Worm (Caenorhabditis elegans) whole organism, L2 larva: Measurements from ENCODE around the gene unc-58.
A peak's percentile ranks its signal among the peaks of the same experiment; 100 is the strongest.

Experiments
- C34F6.9 ChIP-seq: fragments of 150-350 bp; optimal IDR thresholded peaks from 2 replicates; lab custom pipeline; 2014; ENCODE audit warnings: missing biosample characterization, missing genetic modification characterization
- F13H6.1 ChIP-seq: sonication (generic microtip); optimal IDR thresholded peaks from 2 replicates; lab custom pipeline; 2016; ENCODE audit warnings: missing genetic modification characterization, missing compliant biosample characterization
- R02D3.7 ChIP-seq: fragments of 150-350 bp; optimal IDR thresholded peaks from 2 replicates; lab custom pipeline; 2014; ENCODE audit warnings: missing biosample characterization, missing genetic modification characterization
- Y55F3AM.14 ChIP-seq: fragments of 200-800 bp; sonication (Bioruptor generic); optimal IDR thresholded peaks from 2 replicates; lab custom pipeline; 2018; ENCODE audit warnings: mild to moderate bottlenecking, missing genetic modification characterization, missing compliant biosample characterization
- ZK546.5 ChIP-seq: sonication (generic microtip); optimal IDR thresholded peaks from 2 replicates; lab custom pipeline; 2017; ENCODE audit warnings: missing biosample characterization, missing genetic modification characterization
- alr-1 ChIP-seq: fragments of 150-350 bp; optimal IDR thresholded peaks from 2 replicates; lab custom pipeline; 2014; ENCODE audit warnings: missing biosample characterization, missing genetic modification characterization
- aly-2 ChIP-seq: fragments of 150-350 bp; optimal IDR thresholded peaks from 2 replicates; lab custom pipeline; 2014; ENCODE audit warnings: missing biosample characterization, missing genetic modification characterization
- ama-1 ChIP-seq: fragments of 150-350 bp; optimal IDR thresholded peaks from 2 replicates; lab custom pipeline; 2018; ENCODE audit warnings: inconsistent platforms
- ceh-16 ChIP-seq: fragments of 150-350 bp; optimal IDR thresholded peaks from 2 replicates; lab custom pipeline; 2014; ENCODE audit warnings: missing biosample characterization, missing genetic modification characterization
- crh-2 ChIP-seq: sonication (generic microtip); optimal IDR thresholded peaks from 2 replicates; lab custom pipeline; 2017; ENCODE audit warnings: missing biosample characterization, missing genetic modification characterization
- dmd-4 ChIP-seq: sonication (generic microtip); optimal IDR thresholded peaks from 2 replicates; lab custom pipeline; 2017; ENCODE audit warnings: missing biosample characterization, missing genetic modification characterization
- egl-27 ChIP-seq: sonication (generic microtip); optimal IDR thresholded peaks from 3 replicates; lab custom pipeline; 2017; ENCODE audit warnings: missing biosample characterization, missing genetic modification reagents, missing genetic modification characterization
- elt-1 ChIP-seq: fragments of 150-350 bp; optimal IDR thresholded peaks from 2 replicates; lab custom pipeline; 2014; ENCODE audit warnings: missing biosample characterization, missing genetic modification characterization
- elt-3 ChIP-seq: sonication (generic microtip); optimal IDR thresholded peaks from 2 replicates; lab custom pipeline; 2017; ENCODE audit warnings: missing biosample characterization, missing genetic modification characterization
- fos-1 ChIP-seq: fragments of 150-350 bp; optimal IDR thresholded peaks from 2 replicates; lab custom pipeline; 2014; ENCODE audit warnings: missing biosample characterization, missing genetic modification characterization
- gmeb-1 ChIP-seq: fragments of 150-350 bp; optimal IDR thresholded peaks from 2 replicates; lab custom pipeline; 2014; ENCODE audit warnings: missing biosample characterization, missing genetic modification characterization
- lin-11 ChIP-seq: fragments of 150-350 bp; sonication (generic microtip); optimal IDR thresholded peaks from 2 replicates; lab custom pipeline; 2014; ENCODE audit warnings: missing biosample characterization, missing genetic modification characterization, inconsistent platforms, mixed read lengths
- lin-13 ChIP-seq: fragments of 150-350 bp; optimal IDR thresholded peaks from 2 replicates; lab custom pipeline; 2014; ENCODE audit warnings: missing biosample characterization, missing genetic modification reagents, missing genetic modification characterization
- lin-39 ChIP-seq: fragments of 150-350 bp; optimal IDR thresholded peaks from 2 replicates; lab custom pipeline; 2014; ENCODE audit warnings: missing biosample characterization, missing genetic modification reagents, missing genetic modification characterization
- lsy-2 ChIP-seq, 2 experiments: fragments of 150-350 bp in 1 of 2; sonication (generic microtip) in 1 of 2; optimal IDR thresholded peaks; 2 replicates each; lab custom pipeline; 2014 to 2017; ENCODE audit warnings: missing biosample characterization in 2 of 2, missing genetic modification characterization in 2 of 2
- mbf-1 ChIP-seq: sonication (generic microtip); optimal IDR thresholded peaks from 2 replicates; lab custom pipeline; 2017; ENCODE audit warnings: missing biosample characterization, missing genetic modification characterization
- mdl-1 ChIP-seq, 2 experiments: fragments of 150-350 bp in 1 of 2; sonication (generic microtip) in 1 of 2; optimal IDR thresholded peaks; 2 replicates each; lab custom pipeline; 2017; ENCODE audit warnings: missing biosample characterization in 2 of 2, missing genetic modification characterization in 2 of 2
- nhr-10 ChIP-seq: sonication (generic microtip); optimal IDR thresholded peaks from 2 replicates; lab custom pipeline; 2017; ENCODE audit warnings: missing biosample characterization, missing genetic modification characterization
- nhr-11 ChIP-seq: fragments of 150-350 bp; optimal IDR thresholded peaks from 2 replicates; lab custom pipeline; 2014; ENCODE audit warnings: missing biosample characterization, missing genetic modification characterization
- nhr-12 ChIP-seq: fragments of 150-350 bp; optimal IDR thresholded peaks from 2 replicates; lab custom pipeline; 2014; ENCODE audit warnings: missing biosample characterization, missing genetic modification characterization
- nhr-129 ChIP-seq: fragments of 150-350 bp; optimal IDR thresholded peaks from 2 replicates; lab custom pipeline; 2014; ENCODE audit warnings: missing biosample characterization, missing genetic modification characterization
- nhr-21 ChIP-seq: fragments of 150-350 bp; optimal IDR thresholded peaks from 2 replicates; lab custom pipeline; 2014; ENCODE audit warnings: missing biosample characterization, missing genetic modification characterization
- nhr-23 ChIP-seq: fragments of 150-350 bp; optimal IDR thresholded peaks from 2 replicates; lab custom pipeline; 2014; ENCODE audit warnings: missing biosample characterization, missing genetic modification reagents, missing genetic modification characterization
- nhr-237 ChIP-seq: fragments of 150-350 bp; optimal IDR thresholded peaks from 2 replicates; lab custom pipeline; 2014; ENCODE audit warnings: missing biosample characterization, missing genetic modification characterization
- nhr-25 ChIP-seq: fragments of 150-350 bp; sonication (generic microtip); optimal IDR thresholded peaks from 3 replicates; lab custom pipeline; 2014; ENCODE audit warnings: missing biosample characterization, missing genetic modification characterization
- nhr-6 ChIP-seq: fragments of 150-350 bp; optimal IDR thresholded peaks from 2 replicates; lab custom pipeline; 2014; ENCODE audit warnings: missing biosample characterization, missing genetic modification characterization
- nhr-77 ChIP-seq: fragments of 150-350 bp; optimal IDR thresholded peaks from 2 replicates; lab custom pipeline; 2014; ENCODE audit warnings: missing biosample characterization, missing genetic modification characterization
- peb-1 ChIP-seq: fragments of 150-350 bp; optimal IDR thresholded peaks from 2 replicates; lab custom pipeline; 2014; ENCODE audit warnings: missing biosample characterization, missing genetic modification characterization
- sem-4 ChIP-seq: fragments of 150-350 bp; optimal IDR thresholded peaks from 2 replicates; lab custom pipeline; 2014; ENCODE audit warnings: missing biosample characterization, missing genetic modification reagents, missing genetic modification characterization
- skn-1 ChIP-seq: sonication (generic microtip); optimal IDR thresholded peaks from 2 replicates; lab custom pipeline; 2017; ENCODE audit warnings: missing biosample characterization, missing genetic modification characterization
- sma-3 ChIP-seq: sonication (generic microtip); optimal IDR thresholded peaks from 2 replicates; lab custom pipeline; 2016; ENCODE audit warnings: missing genetic modification reagents, missing genetic modification characterization, missing compliant biosample characterization
- sma-9 ChIP-seq, 2 experiments: fragments of 150-350 bp in 1 of 2; sonication (generic microtip) in 1 of 2; optimal IDR thresholded peaks; 2 replicates each; lab custom pipeline; 2014 to 2016; ENCODE audit warnings: missing genetic modification characterization in 2 of 2, mild to moderate bottlenecking in 1 of 2, missing biosample characterization in 1 of 2, missing compliant biosample characterization in 1 of 2, missing genetic modification reagents in 1 of 2, moderate library complexity in 1 of 2
- snpc-4 ChIP-seq: fragments of 150-350 bp; optimal IDR thresholded peaks from 2 replicates; lab custom pipeline; 2014; ENCODE audit warnings: missing biosample characterization, missing genetic modification characterization
- unc-39 ChIP-seq: fragments of 150-350 bp; optimal IDR thresholded peaks from 2 replicates; lab custom pipeline; 2014; ENCODE audit warnings: missing biosample characterization, missing genetic modification characterization
- unc-55 ChIP-seq: fragments of 150-350 bp; sonication (generic microtip); optimal IDR thresholded peaks from 3 replicates; lab custom pipeline; 2014; ENCODE audit warnings: missing biosample characterization, missing genetic modification reagents, missing genetic modification characterization
- unc-62 ChIP-seq: fragments of 150-350 bp; optimal IDR thresholded peaks from 2 replicates; lab custom pipeline; 2014; ENCODE audit warnings: missing biosample characterization, missing genetic modification reagents, missing genetic modification characterization
- zag-1 ChIP-seq: fragments of 150-350 bp; optimal IDR thresholded peaks from 2 replicates; lab custom pipeline; 2014; ENCODE audit warnings: missing biosample characterization, missing genetic modification characterization
- ztf-1 ChIP-seq: fragments of 200-800 bp; sonication (Bioruptor generic); conservative IDR thresholded peaks from 2 replicates; pipeline ENCODE4 v1.3.6; 2022; ENCODE audit warnings: missing genetic modification characterization, missing compliant biosample characterization

The unc-58 gene

ce11 chrX:10092864-10093263 lies 40.1 kb downstream of the unc-58 start, which contains the start of gene flp-3:
TSS of gene flp-3 (minus strand) at chrX:10092964.
- TF ChIP-seq snpc-4 (tag; lab: Kevin White, UChicago) (no peak), sem-4 (tag; lab: Kevin White, UChicago) (no peak), Y55F3AM.14 (GFP tag; lab: Kevin White, UChicago) (no peak), unc-62 (GFP tag; lab: Kevin White, UChicago) (no peak), egl-27 (tag; lab: Kevin White, UChicago) (no peak), lsy-2 (tag; optimal IDR thresholded peaks at IDR 0.05; lab: Kevin White, UChicago) (no peak), peb-1 (tag; lab: Kevin White, UChicago) (no peak), lin-13 (GFP tag; lab: Kevin White, UChicago) (no peak), mbf-1 (no peak), F13H6.1 (tag; lab: Kevin White, UChicago) (no peak), nhr-10 (tag; lab: Kevin White, UChicago) (no peak), nhr-23 (tag; lab: Kevin White, UChicago) (no peak), ama-1 (no peak), nhr-77 (tag; lab: Kevin White, UChicago) (no peak)

- no peak for TF ChIP-seq nhr-77 (tag; lab: Kevin White, UChicago)
- TF ChIP-seq nhr-6 (tag; lab: Kevin White, UChicago): no peak
- TF ChIP-seq nhr-237 (tag; lab: Kevin White, UChicago): no peak
- TF ChIP-seq nhr-11 (tag; lab: Kevin White, UChicago): no peak
- no peak for TF ChIP-seq dmd-4 (tag; lab: Kevin White, UChicago)
- TF ChIP-seq ama-1: no peak
- no peak for TF ChIP-seq mdl-1 (tag; optimal IDR thresholded peaks at IDR 0.05; lab: Kevin White, UChicago)
- no peak for TF ChIP-seq mbf-1
- TF ChIP-seq nhr-129 (tag; lab: Kevin White, UChicago): no peak
- no peak for TF ChIP-seq zag-1 (tag; lab: Kevin White, UChicago)
- TF ChIP-seq gmeb-1 (tag; lab: Kevin White, UChicago): no peak
Observed at ce11 chrX:10087866-10088265, 45.1 kb downstream of the unc-58 start, which contains the start of gene flp-28. TSS of gene flp-28 (minus strand) at chrX:10087966.

ce11 chrX:10085073-10085472 lies 47.9 kb downstream of the unc-58 start:
- TF ChIP-seq nhr-21 (tag; lab: Kevin White, UChicago) (no peak), snpc-4 (tag; lab: Kevin White, UChicago) (no peak), sma-3 (GFP tag; lab: Kevin White, UChicago) (no peak)

- TF ChIP-seq ama-1: no peak
- peak; percentile 79 for TF ChIP-seq crh-2
- TF ChIP-seq elt-1 (tag; lab: Kevin White, UChicago): no peak
- no peak for TF ChIP-seq unc-39
- TF ChIP-seq snpc-4 (tag; lab: Kevin White, UChicago): no peak
- no peak for TF ChIP-seq C34F6.9 (tag; lab: Kevin White, UChicago)
- TF ChIP-seq zag-1 (tag; lab: Kevin White, UChicago): no peak
- TF ChIP-seq peb-1 (tag; lab: Kevin White, UChicago): no peak
- peak; percentile 21 for TF ChIP-seq nhr-129 (tag; lab: Kevin White, UChicago)
- no peak for TF ChIP-seq nhr-11 (tag; lab: Kevin White, UChicago)
- TF ChIP-seq unc-62 (GFP tag; lab: Kevin White, UChicago): no peak
- TF ChIP-seq unc-55 (GFP tag; lab: Kevin White, UChicago): no peak
- TF ChIP-seq skn-1 (tag; lab: Kevin White, UChicago): no peak
- TF ChIP-seq ceh-16: no peak
- TF ChIP-seq elt-3 (tag; lab: Kevin White, UChicago): no peak
- TF ChIP-seq nhr-6 (tag; lab: Kevin White, UChicago): no peak
- TF ChIP-seq lin-39 (tag; lab: Kevin White, UChicago): no peak
- TF ChIP-seq ZK546.5: no peak
- peak; percentile 63 for TF ChIP-seq nhr-21 (tag; lab: Kevin White, UChicago)
- no peak for TF ChIP-seq nhr-12 (tag; lab: Kevin White, UChicago)
- no peak for TF ChIP-seq dmd-4 (tag; lab: Kevin White, UChicago)
- TF ChIP-seq lsy-2 (tag; optimal IDR thresholded peaks at IDR 0.05; lab: Kevin White, UChicago): peak in 1 of 2 experiments; percentile 21
- peak in 1 of 2 experiments; percentile 20 for TF ChIP-seq mdl-1 (tag; optimal IDR thresholded peaks at IDR 0.05; lab: Kevin White, UChicago)
- no peak for TF ChIP-seq nhr-10 (tag; lab: Kevin White, UChicago)
- TF ChIP-seq egl-27 (tag; lab: Kevin White, UChicago): no peak
- TF ChIP-seq sem-4 (tag; lab: Kevin White, UChicago): no peak
- TF ChIP-seq sma-9 (GFP tag; optimal IDR thresholded peaks at IDR 0.05; lab: Kevin White, UChicago): peak; percentile 85
- no peak for TF ChIP-seq sma-9 (tag; optimal IDR thresholded peaks at IDR 0.05; lab: Kevin White, UChicago)
- TF ChIP-seq aly-2 (tag; lab: Kevin White, UChicago): no peak
- no peak for TF ChIP-seq alr-1 (tag; lab: Kevin White, UChicago)
- no peak for TF ChIP-seq mbf-1
- TF ChIP-seq sma-3 (GFP tag; lab: Kevin White, UChicago): peak; percentile 73
- no peak for TF ChIP-seq R02D3.7 (tag; lab: Kevin White, UChicago)
- TF ChIP-seq fos-1 (tag; lab: Kevin White, UChicago): peak; percentile 39
- TF ChIP-seq ztf-1 (GFP tag; lab: Robert Waterston, UW): no peak
- no peak for TF ChIP-seq nhr-25 (tag; lab: Kevin White, UChicago)
- TF ChIP-seq lin-11 (tag; lab: Kevin White, UChicago): no peak
- no peak for TF ChIP-seq lin-13 (GFP tag; lab: Kevin White, UChicago)
- TF ChIP-seq F13H6.1 (tag; lab: Kevin White, UChicago): peak; percentile 87
- no peak for TF ChIP-seq Y55F3AM.14 (GFP tag; lab: Kevin White, UChicago)
- peak; percentile 40 for TF ChIP-seq gmeb-1 (tag; lab: Kevin White, UChicago)
Observed at ce11 chrX:10084050-10084672, 48.8 kb downstream of the unc-58 start, which contains the start of gene W07E11.1. TSS of gene W07E11.1 (plus strand) at chrX:10084622.
